Fruit fly (Drosophila melanogaster): ENCODE results near the gene Npc1a.

The Npc1a gene

dm6 chr2L:10210631-10211557 lies 10.1 kb downstream of the Npc1a start, which contains the start of the genes CG5727 and ath:
Gene CG5727 (minus strand): TSS chr2L:10210681.
Gene ath (plus strand): TSS chr2L:10211143.
- peak; percentile 44 for TF ChIP-seq psq (GFP tag; optimal IDR thresholded peaks at IDR 0.05)
- TF ChIP-seq fru (GFP tag; optimal IDR thresholded peaks at IDR 0.05): no peak
- peak; percentile 1 for TF ChIP-seq Hnf4 (GFP tag; optimal IDR thresholded peaks at IDR 0.05)
- TF ChIP-seq brk (GFP tag; optimal IDR thresholded peaks at IDR 0.05): peak; percentile 1
- TF ChIP-seq tai (GFP tag; optimal IDR thresholded peaks at IDR 0.05): no peak
- no peak for TF ChIP-seq h (GFP tag; optimal IDR thresholded peaks at IDR 0.05)
- TF ChIP-seq Rel (GFP tag; optimal IDR thresholded peaks at IDR 0.05): no peak
- peak; percentile 33 for TF ChIP-seq Rel (tag; optimal IDR thresholded peaks at IDR 0.05)
- no peak for TF ChIP-seq jim (GFP tag; optimal IDR thresholded peaks at IDR 0.05)
- TF ChIP-seq br (GFP tag; optimal IDR thresholded peaks at IDR 0.05): no peak
- no peak for TF ChIP-seq dmrt93B (GFP tag; optimal IDR thresholded peaks at IDR 0.05)
- TF ChIP-seq woc (GFP tag; optimal IDR thresholded peaks at IDR 0.05): peak; percentile 50

- TF ChIP-seq GATAd (GFP tag; optimal IDR thresholded peaks at IDR 0.05) (no peak), dmrt93B (GFP tag; optimal IDR thresholded peaks at IDR 0.05) (no peak), CG9705 (GFP tag; optimal IDR thresholded peaks at IDR 0.05) (no peak), rgr (GFP tag; optimal IDR thresholded peaks at IDR 0.05) (no peak), pan (optimal IDR thresholded peaks at IDR 0.05) (no peak), foxo (GFP tag; optimal IDR thresholded peaks at IDR 0.05) (no peak), woc (GFP tag; optimal IDR thresholded peaks at IDR 0.05) (no peak), OdsH (GFP tag; optimal IDR thresholded peaks at IDR 0.05) (no peak), psq (GFP tag; optimal IDR thresholded peaks at IDR 0.05) (no peak), CrebA (GFP tag; optimal IDR thresholded peaks at IDR 0.05; ENCODE audit: borderline replicate concordance) (no peak)
Observed at dm6 chr2L:10208799-10209794, 11.9 kb downstream of the Npc1a start, which contains the start of gene CG5731. Gene CG5731 (minus strand): TSS chr2L:10209744.

dm6 chr2L:10206633-10207162 lies 14.3 kb downstream of the Npc1a start, which contains the start of gene Snx17:
Gene Snx17 (minus strand): TSS chr2L:10206961.
- no peak for TF ChIP-seq OdsH (GFP tag; optimal IDR thresholded peaks at IDR 0.05)
- no peak for TF ChIP-seq Sp1 (GFP tag; optimal IDR thresholded peaks at IDR 0.05)
- no peak for TF ChIP-seq h (GFP tag; optimal IDR thresholded peaks at IDR 0.05)
- TF ChIP-seq sage (GFP tag; optimal IDR thresholded peaks at IDR 0.05): no peak

dm6 chr2L:10205940-10206339 lies 15.1 kb downstream of the Npc1a start:
- no peak for TF ChIP-seq OdsH (GFP tag; optimal IDR thresholded peaks at IDR 0.05)
- no peak for TF ChIP-seq brk (GFP tag; optimal IDR thresholded peaks at IDR 0.05)
- no peak for TF ChIP-seq Hnf4 (GFP tag; optimal IDR thresholded peaks at IDR 0.05)
- TF ChIP-seq HLH106 (tag; optimal IDR thresholded peaks at IDR 0.05): no peak
- TF ChIP-seq Dfd (GFP tag; optimal IDR thresholded peaks at IDR 0.05): no peak
- TF ChIP-seq CG9705 (GFP tag; optimal IDR thresholded peaks at IDR 0.05): no peak
- TF ChIP-seq dsf (GFP tag; optimal IDR thresholded peaks at IDR 0.05; ENCODE audit: borderline replicate concordance): no peak
- TF ChIP-seq dmrt93B (GFP tag; optimal IDR thresholded peaks at IDR 0.05): no peak
- no peak for TF ChIP-seq sage (GFP tag; optimal IDR thresholded peaks at IDR 0.05)
- no peak for TF ChIP-seq jim (GFP tag; optimal IDR thresholded peaks at IDR 0.05)
- TF ChIP-seq Myc (optimal IDR thresholded peaks at IDR 0.05): no peak
- TF ChIP-seq GATAd (GFP tag; optimal IDR thresholded peaks at IDR 0.05): no peak
- no peak for TF ChIP-seq Vsx2 (GFP tag; optimal IDR thresholded peaks at IDR 0.05; ENCODE audit: partially characterized antibody)

- TF ChIP-seq GATAd (GFP tag; optimal IDR thresholded peaks at IDR 0.05): no peak
- no peak for TF ChIP-seq CG32264 (GFP tag; optimal IDR thresholded peaks at IDR 0.05)
- no peak for TF ChIP-seq lola (GFP tag; optimal IDR thresholded peaks at IDR 0.05)
- no peak for TF ChIP-seq Dif (GFP tag; optimal IDR thresholded peaks at IDR 0.05; ENCODE audit: partially characterized antibody)
- TF ChIP-seq Sp1 (GFP tag; optimal IDR thresholded peaks at IDR 0.05): no peak
- no peak for TF ChIP-seq rgr (GFP tag; optimal IDR thresholded peaks at IDR 0.05)
- TF ChIP-seq dl (GFP tag; optimal IDR thresholded peaks at IDR 0.05; ENCODE audit: insufficient read depth in 1 of 2, partially characterized antibody in 2 of 2): no peak
- no peak for TF ChIP-seq ey (GFP tag; optimal IDR thresholded peaks at IDR 0.05)
- TF ChIP-seq foxo (GFP tag; optimal IDR thresholded peaks at IDR 0.05): no peak
- no peak for TF ChIP-seq br (GFP tag; optimal IDR thresholded peaks at IDR 0.05)
- no peak for TF ChIP-seq jim (GFP tag; optimal IDR thresholded peaks at IDR 0.05)
- no peak for TF ChIP-seq dsf (GFP tag; optimal IDR thresholded peaks at IDR 0.05; ENCODE audit: borderline replicate concordance)
- no peak for TF ChIP-seq psq (GFP tag; optimal IDR thresholded peaks at IDR 0.05)
Observed at dm6 chr2L:10203933-10204509, 17.0 kb downstream of the Npc1a start, which contains the start of gene CG34159. Gene CG34159 (minus strand): TSS chr2L:10204317.

Measured in whole organism, wandering third instar larva.